Worm (Caenorhabditis elegans) whole organism, late embryonic: ENCODE results near the gene Y42H9AR.4.

Experiments used
- C08G9.2 ChIP-seq: sonication (generic microtip); optimal IDR thresholded peaks from 2 replicates; lab custom pipeline; 2016; ENCODE audit warnings: mild to moderate bottlenecking, missing genetic modification characterization, moderate library complexity, missing compliant biosample characterization
- K02D7.2 ChIP-seq: sonication (generic microtip); optimal IDR thresholded peaks from 2 replicates; lab custom pipeline; 2017; ENCODE audit warnings: mild to moderate bottlenecking, missing genetic modification characterization, missing compliant biosample characterization
- T23F11.4 ChIP-seq: fragments of 200-800 bp; sonication (Bioruptor generic); optimal IDR thresholded peaks from 2 replicates; lab custom pipeline; 2018; ENCODE audit warnings: mild to moderate bottlenecking, missing genetic modification characterization, missing compliant biosample characterization
- Y22D7AL.16 ChIP-seq: sonication (generic microtip); optimal IDR thresholded peaks from 2 replicates; lab custom pipeline; 2016; ENCODE audit warnings: missing genetic modification characterization, missing compliant biosample characterization
- ahr-1 ChIP-seq: sonication (generic microtip); optimal IDR thresholded peaks from 2 replicates; lab custom pipeline; 2016; ENCODE audit warnings: missing genetic modification characterization, missing compliant biosample characterization
- ceh-19 ChIP-seq: fragments of 200-800 bp; sonication (Bioruptor generic); optimal IDR thresholded peaks from 2 replicates; lab custom pipeline; 2018; ENCODE audit warnings: mild to moderate bottlenecking, missing genetic modification characterization, missing compliant biosample characterization
- ceh-24 ChIP-seq: sonication (generic microtip); optimal IDR thresholded peaks from 2 replicates; lab custom pipeline; 2016; ENCODE audit warnings: mild to moderate bottlenecking, missing genetic modification characterization, missing compliant biosample characterization
- ceh-34 ChIP-seq: sonication (generic microtip); optimal IDR thresholded peaks from 2 replicates; lab custom pipeline; 2016; ENCODE audit warnings: mild to moderate bottlenecking, missing genetic modification characterization, missing compliant biosample characterization
- ceh-45 ChIP-seq: fragments of 200-800 bp; sonication (Bioruptor generic); IDR thresholded peaks from 2 replicates; pipeline ENCODE4 v1.3.6; 2022; ENCODE audit warnings: missing genetic modification reagents, missing genetic modification characterization, missing compliant biosample characterization
- dve-1 ChIP-seq: sonication (generic microtip); optimal IDR thresholded peaks from 2 replicates; lab custom pipeline; 2017; ENCODE audit warnings: antibody characterized with exemption, mild to moderate bottlenecking, missing genetic modification characterization, missing compliant biosample characterization
- elt-2 ChIP-seq: sonication (generic microtip); optimal IDR thresholded peaks from 2 replicates; lab custom pipeline; 2016; ENCODE audit warnings: missing genetic modification reagents, missing genetic modification characterization, missing compliant biosample characterization
- ets-4 ChIP-seq: sonication (generic microtip); optimal IDR thresholded peaks from 2 replicates; lab custom pipeline; 2016; ENCODE audit warnings: missing genetic modification characterization, missing compliant biosample characterization
- eyg-1 ChIP-seq: sonication (generic microtip); optimal IDR thresholded peaks from 2 replicates; lab custom pipeline; 2016; ENCODE audit warnings: missing genotype, missing genetic modification characterization, missing compliant biosample characterization
- fax-1 ChIP-seq: sonication (generic microtip); optimal IDR thresholded peaks from 2 replicates; lab custom pipeline; 2016; ENCODE audit warnings: missing genotype, missing genetic modification characterization, missing compliant biosample characterization
- fkh-10 ChIP-seq: fragments of 150-350 bp; optimal IDR thresholded peaks from 2 replicates; lab custom pipeline; 2014; ENCODE audit warnings: missing biosample characterization, missing genetic modification reagents, missing genetic modification characterization
- fkh-6 ChIP-seq: sonication (generic microtip); optimal IDR thresholded peaks from 2 replicates; lab custom pipeline; 2016; ENCODE audit warnings: missing genetic modification characterization, missing compliant biosample characterization
- gmeb-2 ChIP-seq: sonication (generic microtip); optimal IDR thresholded peaks from 2 replicates; lab custom pipeline; 2016; ENCODE audit warnings: missing genetic modification characterization, inconsistent platforms, missing compliant biosample characterization
- hlh-13 ChIP-seq: fragments of 200-800 bp; sonication (Bioruptor generic); optimal IDR thresholded peaks from 2 replicates; lab custom pipeline; 2018; ENCODE audit warnings: mild to moderate bottlenecking, missing genetic modification characterization, missing compliant biosample characterization
- hlh-15 ChIP-seq: sonication (generic microtip); optimal IDR thresholded peaks from 2 replicates; lab custom pipeline; 2016; ENCODE audit warnings: missing genetic modification characterization, missing compliant biosample characterization
- hlh-30 ChIP-seq: sonication (generic microtip); optimal IDR thresholded peaks from 2 replicates; lab custom pipeline; 2017; ENCODE audit warnings: antibody characterized with exemption, missing genetic modification characterization, missing compliant biosample characterization; ENCODE audit not compliant: insufficient read depth
- hlh-6 ChIP-seq: sonication (generic microtip); optimal IDR thresholded peaks from 2 replicates; lab custom pipeline; 2016; ENCODE audit warnings: missing genotype, missing genetic modification characterization, missing compliant biosample characterization
- hlh-8 ChIP-seq: sonication (generic microtip); optimal IDR thresholded peaks from 2 replicates; lab custom pipeline; 2016; ENCODE audit warnings: missing genotype, missing genetic modification characterization, missing compliant biosample characterization
- madf-2 ChIP-seq: sonication (generic microtip); optimal IDR thresholded peaks from 2 replicates; lab custom pipeline; 2017; ENCODE audit warnings: missing genetic modification characterization, missing compliant biosample characterization
- mec-3 ChIP-seq: sonication (generic microtip); optimal IDR thresholded peaks from 2 replicates; lab custom pipeline; 2016; ENCODE audit warnings: borderline replicate concordance, missing genetic modification characterization, missing compliant biosample characterization
- nfya-1 ChIP-seq: sonication (generic microtip); optimal IDR thresholded peaks from 2 replicates; lab custom pipeline; 2017; ENCODE audit warnings: missing genetic modification characterization, mild to moderate bottlenecking, missing compliant biosample characterization, antibody characterized with exemption, moderate library complexity
- odd-2 ChIP-seq: sonication (generic microtip); optimal IDR thresholded peaks from 2 replicates; lab custom pipeline; 2017; ENCODE audit warnings: antibody characterized with exemption, mild to moderate bottlenecking, missing genetic modification characterization, missing compliant biosample characterization
- pag-3 ChIP-seq: sonication (generic microtip); optimal IDR thresholded peaks from 2 replicates; lab custom pipeline; 2016; ENCODE audit warnings: missing compliant biosample characterization, missing genetic modification characterization, borderline replicate concordance
- pat-9 ChIP-seq: fragments of 200-800 bp; sonication (Bioruptor generic); optimal IDR thresholded peaks from 2 replicates; lab custom pipeline; 2018; ENCODE audit warnings: mild to moderate bottlenecking, missing genetic modification characterization, moderate library complexity, missing compliant biosample characterization
- pha-2 ChIP-seq: sonication (generic microtip); optimal IDR thresholded peaks from 2 replicates; lab custom pipeline; 2017; ENCODE audit warnings: mild to moderate bottlenecking, missing genetic modification characterization, missing compliant biosample characterization
- pha-4 ChIP-seq: fragments of 150-350 bp; optimal IDR thresholded peaks from 2 replicates; lab custom pipeline; 2018; ENCODE audit warnings: missing biosample characterization, missing genetic modification reagents, missing genetic modification characterization
- ref-2 ChIP-seq: sonication (generic microtip); optimal IDR thresholded peaks from 2 replicates; lab custom pipeline; 2016; ENCODE audit warnings: missing genetic modification characterization, missing compliant biosample characterization
- rnt-1 ChIP-seq: sonication (generic microtip); optimal IDR thresholded peaks from 2 replicates; lab custom pipeline; 2016; ENCODE audit warnings: missing genetic modification characterization, missing compliant biosample characterization
- sox-4 ChIP-seq: sonication (generic microtip); optimal IDR thresholded peaks from 2 replicates; lab custom pipeline; 2017; ENCODE audit warnings: mild to moderate bottlenecking, missing genetic modification characterization, inconsistent platforms, missing compliant biosample characterization
- syd-9 ChIP-seq: sonication (generic microtip); optimal IDR thresholded peaks from 2 replicates; lab custom pipeline; 2016; ENCODE audit warnings: mild to moderate bottlenecking, missing genetic modification characterization, moderate library complexity, missing compliant biosample characterization
- tbx-2 ChIP-seq: sonication (generic microtip); optimal IDR thresholded peaks from 2 replicates; lab custom pipeline; 2016; ENCODE audit warnings: missing genetic modification characterization, missing compliant biosample characterization
- tbx-7 ChIP-seq: sonication (generic microtip); optimal IDR thresholded peaks from 2 replicates; lab custom pipeline; 2016; ENCODE audit warnings: missing genotype, missing genetic modification characterization, missing compliant biosample characterization
- ttx-3 ChIP-seq: sonication (generic microtip); optimal IDR thresholded peaks from 2 replicates; lab custom pipeline; 2016; ENCODE audit warnings: missing genetic modification reagents, missing genetic modification characterization, missing compliant biosample characterization
- unc-3 ChIP-seq, 2 experiments: fragments of 200-800 bp in 1 of 2; sonication (Bioruptor generic) in 1 of 2; sonication (generic microtip) in 1 of 2; conservative IDR thresholded peaks in 1 of 2; optimal IDR thresholded peaks in 1 of 2; 2 replicates each; pipeline versions ENCODE4 v1.3.6 to Lab custom; 2016 to 2022; ENCODE audit warnings: missing compliant biosample characterization in 2 of 2, missing genetic modification characterization in 2 of 2, missing genetic modification reagents in 1 of 2
- unc-55 ChIP-seq: sonication (generic microtip); optimal IDR thresholded peaks from 2 replicates; lab custom pipeline; 2017; ENCODE audit warnings: missing biosample characterization, missing genetic modification reagents, missing genetic modification characterization
- unc-86 ChIP-seq: sonication (generic microtip); optimal IDR thresholded peaks from 2 replicates; lab custom pipeline; 2016; ENCODE audit warnings: missing genetic modification characterization, missing compliant biosample characterization
- zip-5 ChIP-seq: sonication (generic microtip); optimal IDR thresholded peaks from 2 replicates; lab custom pipeline; 2016; ENCODE audit warnings: missing genetic modification characterization, missing compliant biosample characterization
- ztf-16 ChIP-seq: sonication (generic microtip); optimal IDR thresholded peaks from 2 replicates; lab custom pipeline; 2017; ENCODE audit warnings: missing genetic modification characterization, missing compliant biosample characterization

Y42H9AR.4 gene

DNA sequence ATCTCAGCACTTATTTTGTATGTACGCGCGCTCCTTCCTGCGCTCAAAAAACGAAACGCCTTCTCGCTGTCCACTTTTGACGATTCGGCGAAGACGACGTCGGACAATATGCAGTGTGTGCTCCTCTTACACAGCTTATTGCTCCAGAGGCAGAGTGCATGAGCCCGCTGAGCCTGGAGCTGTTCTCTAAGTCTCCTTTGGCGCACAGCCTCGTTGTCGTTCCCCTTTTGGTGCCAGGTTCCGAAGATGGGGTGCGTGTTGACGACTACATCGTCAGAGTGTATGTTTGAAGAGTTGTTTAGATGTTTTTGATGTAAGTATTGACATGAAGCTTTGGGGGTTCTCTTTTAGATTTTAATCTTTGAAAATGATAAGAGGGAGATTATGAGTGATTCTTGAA is 41.7 kb downstream of the Y42H9AR.4 start:
- TF ChIP-seq hlh-6 (tag; lab: Kevin White, UChicago) (peak; percentile 6), sox-4 (no peak), hlh-8 (tag; lab: Kevin White, UChicago) (no peak), pag-3 (no peak)

DNA sequence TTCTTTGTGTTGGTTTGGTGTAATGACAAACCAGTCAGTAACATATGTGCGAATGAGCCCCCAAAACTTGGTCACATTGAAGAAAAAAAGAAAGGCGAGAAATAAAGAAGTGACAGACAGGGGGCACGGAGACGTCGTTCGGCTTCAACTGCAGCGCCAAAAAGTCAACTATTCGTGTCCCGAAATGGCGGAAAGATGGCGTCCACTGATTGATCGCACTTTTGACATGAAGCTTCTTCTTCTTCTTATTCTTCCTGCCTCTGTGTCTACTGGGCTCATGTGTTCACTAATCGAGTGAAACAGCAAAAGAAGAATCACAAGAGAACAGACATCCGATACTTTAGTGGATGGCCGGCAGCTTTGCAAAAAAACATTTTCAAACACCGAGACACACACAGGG is 42.9 kb downstream of the Y42H9AR.4 start:
- TF ChIP-seq K02D7.2 (tag; lab: Kevin White, UChicago) (no peak), eyg-1 (tag; lab: Kevin White, UChicago) (no peak), hlh-13 (GFP tag; lab: Kevin White, UChicago) (no peak), gmeb-2 (tag; lab: Kevin White, UChicago) (no peak), ceh-34 (tag; lab: Kevin White, UChicago) (peak; percentile 8), mec-3 (tag; lab: Kevin White, UChicago) (no peak)

DNA sequence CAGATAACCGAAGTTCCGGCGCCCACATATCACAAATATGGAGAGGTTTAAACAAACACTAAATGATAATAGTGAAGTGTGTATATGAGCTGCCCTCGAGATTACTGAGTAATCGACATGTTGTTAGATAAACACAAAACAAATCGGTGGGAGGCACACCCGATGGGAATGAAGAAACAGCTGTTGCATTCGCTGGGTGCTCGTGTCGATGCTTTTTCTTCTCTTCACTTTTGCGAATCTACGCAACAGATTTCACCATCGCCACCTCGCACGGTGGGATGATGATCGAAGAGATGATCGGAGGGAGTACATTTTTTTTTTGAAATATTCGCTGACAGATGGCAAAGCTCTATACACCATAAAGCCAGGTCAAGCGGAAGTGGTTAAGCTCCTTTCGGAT is 43.7 kb downstream of the Y42H9AR.4 start:
- TF ChIP-seq syd-9 (tag; lab: Kevin White, UChicago) (no peak), hlh-13 (GFP tag; lab: Kevin White, UChicago) (no peak), rnt-1 (peak; percentile 13)
- TF ChIP-seq, all 69 proteins: peak for 1

DNA sequence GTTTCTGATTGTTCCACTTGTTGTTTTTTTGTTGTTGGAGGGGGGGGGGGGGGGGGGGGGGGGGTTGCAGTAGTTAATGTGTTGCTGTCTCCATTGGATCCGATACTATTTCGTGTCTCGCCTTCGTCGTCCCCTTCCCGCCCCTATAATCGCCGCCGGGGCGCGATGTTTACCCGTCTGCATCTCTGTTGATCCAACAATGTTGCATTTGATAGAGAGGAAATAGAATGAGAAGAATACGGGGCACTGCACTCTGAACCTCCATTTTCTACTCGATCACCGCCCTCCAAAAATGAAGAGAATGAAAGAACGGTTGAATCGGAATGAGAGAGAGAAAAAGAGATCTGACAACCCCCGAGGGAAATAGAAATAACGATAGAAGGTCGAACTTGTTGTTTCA is 44.3 kb downstream of the Y42H9AR.4 start:
- TF ChIP-seq tbx-2 (tag; lab: Kevin White, UChicago), result no peak
- no peak for TF ChIP-seq pha-2 (tag; lab: Kevin White, UChicago)
- TF ChIP-seq hlh-15 (tag; lab: Kevin White, UChicago), result no peak
- TF ChIP-seq unc-55, result no peak
- no peak for TF ChIP-seq C08G9.2
- no peak for TF ChIP-seq hlh-8 (tag; lab: Kevin White, UChicago)
- TF ChIP-seq mec-3 (tag; lab: Kevin White, UChicago), result no peak
- TF ChIP-seq madf-2, result no peak
- no peak for TF ChIP-seq pha-4 (tag; lab: Kevin White, UChicago)
- TF ChIP-seq fax-1 (tag; lab: Kevin White, UChicago), result no peak
- TF ChIP-seq odd-2 (tag; lab: Kevin White, UChicago), result no peak
- TF ChIP-seq sox-4, result no peak
- no peak for TF ChIP-seq ceh-34 (tag; lab: Kevin White, UChicago)
- TF ChIP-seq fkh-10, result no peak
- no peak for TF ChIP-seq Y22D7AL.16 (tag; lab: Kevin White, UChicago)
- TF ChIP-seq ztf-16 (tag; lab: Kevin White, UChicago), result no peak
- no peak for TF ChIP-seq ttx-3 (tag; lab: Kevin White, UChicago)
- TF ChIP-seq ahr-1 (tag; lab: Kevin White, UChicago), result no peak
- TF ChIP-seq eyg-1 (tag; lab: Kevin White, UChicago), result no peak

DNA sequence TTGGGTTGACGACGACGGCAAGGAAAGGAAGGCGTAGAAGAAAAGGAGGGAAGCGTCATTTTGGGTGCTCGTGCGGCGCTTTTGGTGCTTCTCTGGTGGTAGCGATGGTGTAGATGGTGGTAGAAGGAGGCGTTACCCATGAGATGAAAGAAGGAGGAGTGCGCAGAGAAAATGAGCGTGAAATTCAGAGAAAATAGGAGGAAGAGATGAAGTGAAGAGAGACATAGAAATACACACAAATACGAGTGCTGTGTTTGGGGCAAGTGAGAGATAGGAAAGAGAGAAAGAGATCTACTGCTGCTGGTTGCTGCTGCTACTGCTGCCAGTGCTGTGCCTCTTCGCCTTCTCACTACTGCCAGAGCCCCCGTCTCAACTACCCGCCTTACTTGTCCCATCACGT is 45.4 kb downstream of the Y42H9AR.4 start:
- TF ChIP-seq ceh-19 (GFP tag; lab: Kevin White, UChicago) (no peak), hlh-30 (no peak), mec-3 (tag; lab: Kevin White, UChicago) (no peak), elt-2 (peak; percentile 1), zip-5 (tag; lab: Kevin White, UChicago) (no peak), pat-9 (tag; lab: Kevin White, UChicago) (no peak), K02D7.2 (tag; lab: Kevin White, UChicago) (no peak), T23F11.4 (GFP tag; lab: Kevin White, UChicago) (peak; percentile 20), ceh-24 (tag; lab: Kevin White, UChicago) (no peak), nfya-1 (tag; lab: Kevin White, UChicago) (peak; percentile 39), C08G9.2 (peak; percentile 30), fkh-6 (tag; lab: Kevin White, UChicago) (peak; percentile 28), ets-4 (no peak), ahr-1 (tag; lab: Kevin White, UChicago) (no peak), tbx-7 (tag; lab: Kevin White, UChicago) (no peak), Y22D7AL.16 (tag; lab: Kevin White, UChicago) (no peak), ceh-45 (no peak), ceh-34 (tag; lab: Kevin White, UChicago) (peak; percentile 50), hlh-15 (tag; lab: Kevin White, UChicago) (no peak), ref-2 (peak; percentile 57), unc-86 (tag; lab: Kevin White, UChicago) (no peak), hlh-13 (GFP tag; lab: Kevin White, UChicago) (no peak), hlh-8 (tag; lab: Kevin White, UChicago) (no peak), unc-3 (GFP tag; conservative IDR thresholded peaks at IDR 0.05; lab: Robert Waterston, UW) (peak; percentile 37; the same call in 1 of the 2 replicates), unc-3 (tag; optimal IDR thresholded peaks at IDR 0.05; lab: Kevin White, UChicago) (no peak), dve-1 (tag; lab: Kevin White, UChicago) (no peak), tbx-2 (tag; lab: Kevin White, UChicago) (peak; percentile 52)
